Fruit fly (Drosophila melanogaster): Measurements from ENCODE around the gene Ssb-c31a.

- TF ChIP-seq dl (GFP tag; optimal IDR thresholded peaks at IDR 0.05; ENCODE audit: insufficient read depth in 1 of 2, partially characterized antibody in 2 of 2) (no peak), fru (GFP tag; optimal IDR thresholded peaks at IDR 0.05) (no peak), N (GFP tag; optimal IDR thresholded peaks at IDR 0.05) (no peak), woc (GFP tag; optimal IDR thresholded peaks at IDR 0.05) (no peak), Hr83 (GFP tag; optimal IDR thresholded peaks at IDR 0.05; ENCODE audit: poor library complexity, severe bottlenecking) (no peak), h (GFP tag; optimal IDR thresholded peaks at IDR 0.05) (no peak), ey (GFP tag; optimal IDR thresholded peaks at IDR 0.05) (no peak), Mio (GFP tag; optimal IDR thresholded peaks at IDR 0.05) (no peak), br (GFP tag; optimal IDR thresholded peaks at IDR 0.05) (no peak), dmrt93B (GFP tag; optimal IDR thresholded peaks at IDR 0.05) (no peak), Rel (GFP tag; optimal IDR thresholded peaks at IDR 0.05) (no peak), Rel (tag; optimal IDR thresholded peaks at IDR 0.05) (no peak)
Measured at dm6 chr2L:8202569-8202968, 8.6 kb upstream of the Ssb-c31a start.

Measured in whole organism, wandering third instar larva.